Worm (Caenorhabditis elegans) whole organism, young adult: Measurements from ENCODE around the gene R05A10.2.

Experiments used
- B0019.2 ChIP-seq: fragments of 200-800 bp; sonication (Bioruptor generic); conservative IDR thresholded peaks from 2 replicates; pipeline ENCODE4 v1.3.6; 2022; ENCODE audit warnings: missing genetic modification reagents, missing genetic modification characterization, missing compliant biosample characterization
- B0035.1 ChIP-seq: sonication (generic microtip); optimal IDR thresholded peaks from 2 replicates; lab custom pipeline; 2016; ENCODE audit warnings: missing genetic modification characterization, mild to moderate bottlenecking, missing compliant biosample characterization, missing genotype, missing genetic modification reagents
- F33H1.4 ChIP-seq: fragments of 200-800 bp; sonication (Bioruptor generic); IDR thresholded peaks from 2 replicates; pipeline ENCODE4 v1.3.6; 2022; ENCODE audit warnings: missing genetic modification reagents, missing genetic modification characterization, missing compliant biosample characterization
- F37B4.10 ChIP-seq: fragments of 200-800 bp; sonication (Bioruptor generic); IDR thresholded peaks from 2 replicates; pipeline ENCODE4 v1.3.6; 2022; ENCODE audit warnings: missing genetic modification characterization, missing compliant biosample characterization
- F49E8.2 ChIP-seq: sonication (generic microtip); optimal IDR thresholded peaks from 3 replicates; lab custom pipeline; 2017; ENCODE audit warnings: missing genetic modification characterization, mild to moderate bottlenecking, missing compliant biosample characterization, antibody characterized with exemption, moderate library complexity; ENCODE audit not compliant: insufficient read depth
- F57A8.1 ChIP-seq: fragments of 200-800 bp; sonication (Bioruptor generic); optimal IDR thresholded peaks from 2 replicates; lab custom pipeline; 2018; ENCODE audit warnings: mild to moderate bottlenecking, missing genetic modification characterization, moderate library complexity, missing compliant biosample characterization
- F57C9.4 ChIP-seq: sonication (generic microtip); optimal IDR thresholded peaks from 2 replicates; lab custom pipeline; 2017; ENCODE audit warnings: mild to moderate bottlenecking, missing genetic modification characterization, missing compliant biosample characterization
- K12H6.12 ChIP-seq: fragments of 200-800 bp; sonication (Bioruptor generic); optimal IDR thresholded peaks from 2 replicates; lab custom pipeline; 2018; ENCODE audit warnings: mild to moderate bottlenecking, missing genetic modification characterization, missing compliant biosample characterization
- T26A5.8 ChIP-seq: sonication (generic microtip); optimal IDR thresholded peaks from 2 replicates; lab custom pipeline; 2016; ENCODE audit warnings: missing genetic modification characterization, missing compliant biosample characterization
- Y67H2A.10 ChIP-seq: fragments of 200-800 bp; sonication (Bioruptor generic); conservative IDR thresholded peaks from 2 replicates; pipeline ENCODE4 v1.3.6; 2022; ENCODE audit warnings: missing genetic modification reagents, missing genetic modification characterization, missing compliant biosample characterization
- Y79H2A.3 ChIP-seq: fragments of 200-800 bp; sonication (Bioruptor generic); conservative IDR thresholded peaks from 2 replicates; pipeline ENCODE4 v1.3.6; 2022; ENCODE audit warnings: missing genetic modification reagents, missing genetic modification characterization, missing compliant biosample characterization
- Y95B8A.8 ChIP-seq: fragments of 200-800 bp; sonication (Bioruptor generic); IDR thresholded peaks from 2 replicates; pipeline ENCODE4 v1.3.6; 2022; ENCODE audit warnings: missing genetic modification reagents, missing genetic modification characterization, missing compliant biosample characterization
- akir-1 ChIP-seq: fragments of 200-800 bp; sonication (Bioruptor generic); optimal IDR thresholded peaks from 2 replicates; lab custom pipeline; 2018; ENCODE audit warnings: mild to moderate bottlenecking, missing genetic modification characterization, moderate library complexity, missing compliant biosample characterization
- aptf-2 ChIP-seq: fragments of 200-800 bp; sonication (Bioruptor generic); conservative IDR thresholded peaks from 2 replicates; pipeline ENCODE4 v1.3.6; 2022; ENCODE audit warnings: missing genetic modification reagents, missing genetic modification characterization, missing compliant biosample characterization
- aptf-3 ChIP-seq: fragments of 200-800 bp; sonication (Bioruptor generic); IDR thresholded peaks from 2 replicates; pipeline ENCODE4 v1.3.6; 2022; ENCODE audit warnings: missing genetic modification characterization, missing compliant biosample characterization
- athp-1 ChIP-seq: sonication (generic microtip); optimal IDR thresholded peaks from 2 replicates; lab custom pipeline; 2017; ENCODE audit warnings: mild to moderate bottlenecking, missing genetic modification characterization, missing compliant biosample characterization
- attf-3 ChIP-seq: fragments of 200-800 bp; sonication (Bioruptor generic); conservative IDR thresholded peaks from 2 replicates; pipeline ENCODE4 v1.3.6; 2022; ENCODE audit warnings: missing genetic modification reagents, missing genetic modification characterization, missing compliant biosample characterization
- bed-2 ChIP-seq: fragments of 200-800 bp; sonication (Bioruptor generic); IDR thresholded peaks from 2 replicates; pipeline ENCODE4 v1.3.6; 2022; ENCODE audit warnings: missing genetic modification reagents, missing genetic modification characterization, missing compliant biosample characterization
- ccch-3 ChIP-seq: fragments of 200-800 bp; sonication (Bioruptor generic); optimal IDR thresholded peaks from 2 replicates; lab custom pipeline; 2018; ENCODE audit warnings: mild to moderate bottlenecking, missing genetic modification characterization, missing compliant biosample characterization
- cebp-2 ChIP-seq: fragments of 200-800 bp; sonication (Bioruptor generic); IDR thresholded peaks from 2 replicates; pipeline ENCODE4 v1.3.6; 2022; ENCODE audit warnings: missing genetic modification characterization, missing compliant biosample characterization
- ceh-27 ChIP-seq: fragments of 200-800 bp; sonication (Bioruptor generic); optimal IDR thresholded peaks from 2 replicates; lab custom pipeline; 2018; ENCODE audit warnings: mild to moderate bottlenecking, missing genetic modification characterization, moderate library complexity, missing compliant biosample characterization
- ceh-58 ChIP-seq: fragments of 200-800 bp; sonication (Bioruptor generic); IDR thresholded peaks from 2 replicates; pipeline ENCODE4 v1.3.6; 2022; ENCODE audit warnings: missing genetic modification characterization, missing compliant biosample characterization
- ceh-91 ChIP-seq: fragments of 200-800 bp; sonication (Bioruptor generic); IDR thresholded peaks from 2 replicates; pipeline ENCODE4 v1.3.6; 2022; ENCODE audit warnings: missing genetic modification reagents, missing genetic modification characterization, missing compliant biosample characterization
- dox-1 ChIP-seq: fragments of 200-800 bp; sonication (Bioruptor generic); IDR thresholded peaks from 2 replicates; pipeline ENCODE4 v1.3.6; 2022; ENCODE audit warnings: missing genetic modification reagents, missing genetic modification characterization, missing compliant biosample characterization
- ets-4 ChIP-seq: fragments of 200-800 bp; sonication (Bioruptor generic); optimal IDR thresholded peaks from 2 replicates; lab custom pipeline; 2018; ENCODE audit warnings: mild to moderate bottlenecking, missing genetic modification characterization, missing compliant biosample characterization
- hlh-26 ChIP-seq: fragments of 200-800 bp; sonication (Bioruptor generic); conservative IDR thresholded peaks from 2 replicates; pipeline ENCODE4 v1.3.6; 2022; ENCODE audit warnings: missing genetic modification reagents, missing genetic modification characterization, missing compliant biosample characterization
- hrde-1 ChIP-seq: sonication (generic microtip); optimal IDR thresholded peaks from 2 replicates; lab custom pipeline; 2016; ENCODE audit warnings: missing genetic modification characterization, mild to moderate bottlenecking, missing compliant biosample characterization, moderate library complexity, missing genotype, missing genetic modification reagents, borderline replicate concordance
- let-526 ChIP-seq: fragments of 200-800 bp; sonication (Bioruptor generic); IDR thresholded peaks from 2 replicates; pipeline ENCODE4 v1.3.6; 2022; ENCODE audit warnings: missing genetic modification reagents, missing genetic modification characterization, missing compliant biosample characterization
- madf-3 ChIP-seq: fragments of 200-800 bp; sonication (Bioruptor generic); IDR thresholded peaks from 2 replicates; pipeline ENCODE4 v1.3.6; 2022; ENCODE audit warnings: missing genetic modification reagents, missing genetic modification characterization, missing compliant biosample characterization
- madf-6 ChIP-seq: fragments of 200-800 bp; sonication (Bioruptor generic); IDR thresholded peaks from 2 replicates; pipeline ENCODE4 v1.3.6; 2022; ENCODE audit warnings: missing genetic modification reagents, missing genetic modification characterization, missing compliant biosample characterization
- mel-28 ChIP-seq: sonication (generic microtip); optimal IDR thresholded peaks from 2 replicates; lab custom pipeline; 2016; ENCODE audit warnings: borderline replicate concordance, mild to moderate bottlenecking, missing genetic modification characterization, missing compliant biosample characterization
- sea-2 ChIP-seq: fragments of 200-800 bp; sonication (Bioruptor generic); IDR thresholded peaks from 2 replicates; pipeline ENCODE4 v1.3.6; 2022; ENCODE audit warnings: missing genetic modification characterization, missing compliant biosample characterization
- snpc-1.1 ChIP-seq: sonication (generic microtip); optimal IDR thresholded peaks from 2 replicates; lab custom pipeline; 2017; ENCODE audit warnings: missing genetic modification characterization, mild to moderate bottlenecking, missing compliant biosample characterization, antibody characterized with exemption, moderate library complexity, missing genotype, missing genetic modification reagents; ENCODE audit not compliant: insufficient read depth
- snpc-4 ChIP-seq, 5 experiments: fragments of 150-350 bp in 1 of 5; sonication (generic microtip) in 4 of 5; optimal IDR thresholded peaks; 2 replicates each; lab custom pipeline; 2014 to 2018; ENCODE audit warnings: missing genetic modification characterization in 5 of 5, missing biosample characterization in 3 of 5, antibody characterized with exemption in 2 of 5, mild to moderate bottlenecking in 2 of 5, missing compliant biosample characterization in 2 of 5, missing genotype in 2 of 5, moderate library complexity in 2 of 5, missing genetic modification reagents in 1 of 5
- somi-1 ChIP-seq: fragments of 200-800 bp; sonication (Bioruptor generic); optimal IDR thresholded peaks from 2 replicates; lab custom pipeline; 2018; ENCODE audit warnings: mild to moderate bottlenecking, missing genetic modification characterization, missing compliant biosample characterization
- tbp1 ChIP-seq: fragments of 200-800 bp; sonication (Bioruptor generic); optimal IDR thresholded peaks from 2 replicates; lab custom pipeline; 2018; ENCODE audit warnings: mild to moderate bottlenecking, missing genetic modification characterization, missing compliant biosample characterization
- zim-3 ChIP-seq: sonication (generic microtip); optimal IDR thresholded peaks from 2 replicates; lab custom pipeline; 2017; ENCODE audit warnings: mild to moderate bottlenecking, missing genetic modification characterization, moderate library complexity, missing compliant biosample characterization
- ztf-6 ChIP-seq: fragments of 200-800 bp; sonication (Bioruptor generic); IDR thresholded peaks from 2 replicates; pipeline ENCODE4 v1.3.6; 2022; ENCODE audit warnings: missing genetic modification reagents, missing genetic modification characterization, missing compliant biosample characterization

The R05A10.2 gene

DNA sequence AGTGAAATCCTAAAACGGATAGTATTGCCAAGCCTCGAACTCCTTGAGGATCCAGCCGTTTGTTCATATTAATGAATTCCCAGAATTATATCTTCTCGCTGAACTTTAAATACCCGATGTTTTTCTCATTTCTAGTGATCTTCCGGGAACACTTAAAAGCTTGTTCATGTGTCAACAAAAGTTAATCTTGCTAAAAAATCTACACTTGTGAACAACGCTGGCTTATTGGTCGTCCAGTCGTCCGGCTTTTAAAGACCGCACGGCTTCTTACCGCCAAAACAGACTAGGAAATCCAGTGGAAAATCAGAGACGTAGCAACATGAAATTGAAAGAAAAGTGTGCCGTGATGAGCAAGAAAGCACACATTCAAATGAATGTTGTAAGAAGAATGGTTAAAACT, 23.8 kb upstream of the R05A10.2 start, which contains the start of gene oac-38:
TSS of gene oac-38 (minus strand) at position 101 of the 400 bp plus-strand sequence.
- TF ChIP-seq attf-3 (GFP tag; lab: Robert Waterston, UW) (no peak), ets-4 (GFP tag; lab: Kevin White, UChicago) (no peak), ccch-3 (no peak), F57A8.1 (GFP tag; lab: Kevin White, UChicago) (no peak), ztf-6 (no peak), F49E8.2 (tag; lab: Kevin White, UChicago) (no peak), sea-2 (no peak)

- TF ChIP-seq hlh-26 (GFP tag; lab: Robert Waterston, UW) (no peak), ceh-58 (GFP tag; lab: Robert Waterston, UW) (no peak), bed-2 (no peak)
Observed at ce11 chrIV:14158086-14158485, 19.0 kb upstream of the R05A10.2 start, which contains the start of gene R05A10.8. R05A10.8 (minus strand) TSS chrIV:14158186.

- TF ChIP-seq zim-3 (tag; lab: Kevin White, UChicago) (no peak), hrde-1 (tag; lab: Kevin White, UChicago) (no peak), tbp1 (GFP tag; lab: Kevin White, UChicago) (no peak), madf-3 (no peak), Y79H2A.3 (no peak), F37B4.10 (GFP tag; lab: Robert Waterston, UW) (no peak), cebp-2 (GFP tag; lab: Robert Waterston, UW) (no peak), B0019.2 (no peak), aptf-3 (GFP tag; lab: Robert Waterston, UW) (no peak), snpc-4 (GFP tag; optimal IDR thresholded peaks at IDR 0.05; lab: Kevin White, UChicago) (no peak), snpc-4 (tag; optimal IDR thresholded peaks at IDR 0.05; lab: Kevin White, UChicago) (no peak), F33H1.4 (GFP tag; lab: Robert Waterston, UW) (no peak), let-526 (no peak), F57C9.4 (tag; lab: Kevin White, UChicago) (no peak), madf-6 (GFP tag; lab: Robert Waterston, UW) (no peak), akir-1 (no peak)
Observed at ce11 chrIV:14162772-14163171, 14.3 kb upstream of the R05A10.2 start, which contains the start of gene R05A10.7. R05A10.7 (minus strand) TSS chrIV:14162872.

ce11 chrIV:14164109-14164508, 13.0 kb upstream of the R05A10.2 start:
- TF ChIP-seq dox-1 (GFP tag; lab: Robert Waterston, UW) (no peak), Y95B8A.8 (GFP tag; lab: Robert Waterston, UW) (no peak), B0035.1 (tag; lab: Kevin White, UChicago) (no peak), snpc-4 (GFP tag; optimal IDR thresholded peaks at IDR 0.05; lab: Kevin White, UChicago) (no peak), snpc-4 (tag; optimal IDR thresholded peaks at IDR 0.05; lab: Kevin White, UChicago) (no peak), Y67H2A.10 (GFP tag; lab: Robert Waterston, UW) (no peak), snpc-1.1 (tag; lab: Kevin White, UChicago) (no peak), T26A5.8 (no peak), mel-28 (tag; lab: Kevin White, UChicago) (no peak), ceh-27 (GFP tag; lab: Kevin White, UChicago) (no peak), ceh-58 (GFP tag; lab: Robert Waterston, UW) (no peak), somi-1 (GFP tag; lab: Kevin White, UChicago) (no peak), K12H6.12 (tag; lab: Kevin White, UChicago) (no peak), aptf-2 (GFP tag; lab: Robert Waterston, UW) (no peak), let-526 (no peak), F49E8.2 (tag; lab: Kevin White, UChicago) (no peak), ceh-91 (GFP tag; lab: Robert Waterston, UW) (no peak), athp-1 (tag; lab: Kevin White, UChicago) (no peak), madf-6 (GFP tag; lab: Robert Waterston, UW) (no peak)
